Worm (Caenorhabditis elegans) whole organism, young adult: ENCODE results near the gene enu-3.5.

Experiments
- B0019.2 ChIP-seq: fragments of 200-800 bp; sonication (Bioruptor generic); conservative IDR thresholded peaks from 2 replicates; pipeline ENCODE4 v1.3.6; 2022; ENCODE audit warnings: missing genetic modification reagents, missing genetic modification characterization, missing compliant biosample characterization
- Y67H2A.10 ChIP-seq: fragments of 200-800 bp; sonication (Bioruptor generic); conservative IDR thresholded peaks from 2 replicates; pipeline ENCODE4 v1.3.6; 2022; ENCODE audit warnings: missing genetic modification reagents, missing genetic modification characterization, missing compliant biosample characterization
- cebp-1 ChIP-seq, 2 experiments: fragments of 200-800 bp in 1 of 2; sonication (Bioruptor generic) in 1 of 2; sonication (generic microtip) in 1 of 2; IDR thresholded peaks in 1 of 2; optimal IDR thresholded peaks in 1 of 2; 2 replicates each; pipeline versions ENCODE4 v1.3.6 to Lab custom; 2017 to 2022; ENCODE audit warnings: missing compliant biosample characterization in 2 of 2, missing genetic modification characterization in 2 of 2, mild to moderate bottlenecking in 1 of 2, missing genetic modification reagents in 1 of 2, moderate library complexity in 1 of 2
- ceh-100 ChIP-seq: fragments of 200-800 bp; sonication (Bioruptor generic); IDR thresholded peaks from 2 replicates; pipeline ENCODE4 v1.3.6; 2022; ENCODE audit warnings: missing genetic modification reagents, missing genetic modification characterization, missing compliant biosample characterization
- dox-1 ChIP-seq: fragments of 200-800 bp; sonication (Bioruptor generic); IDR thresholded peaks from 2 replicates; pipeline ENCODE4 v1.3.6; 2022; ENCODE audit warnings: missing genetic modification reagents, missing genetic modification characterization, missing compliant biosample characterization
- hmg-1.2 ChIP-seq: fragments of 200-800 bp; sonication (Bioruptor generic); IDR thresholded peaks from 2 replicates; pipeline ENCODE4 v1.3.6; 2022; ENCODE audit warnings: missing genetic modification reagents, missing genetic modification characterization, missing compliant biosample characterization
- mcd-1 ChIP-seq: fragments of 200-800 bp; sonication (Bioruptor generic); IDR thresholded peaks from 2 replicates; pipeline ENCODE4 v1.3.6; 2022; ENCODE audit warnings: missing genetic modification reagents, missing genetic modification characterization, missing compliant biosample characterization
- rcor-1 ChIP-seq: fragments of 200-800 bp; sonication (Bioruptor generic); IDR thresholded peaks from 2 replicates; pipeline ENCODE4 v1.3.6; 2022; ENCODE audit warnings: missing genetic modification reagents, missing genetic modification characterization, missing compliant biosample characterization
- snpc-4 ChIP-seq, 5 experiments: fragments of 150-350 bp in 1 of 5; sonication (generic microtip) in 4 of 5; optimal IDR thresholded peaks; 2 replicates each; lab custom pipeline; 2014 to 2018; ENCODE audit warnings: missing genetic modification characterization in 5 of 5, missing biosample characterization in 3 of 5, antibody characterized with exemption in 2 of 5, mild to moderate bottlenecking in 2 of 5, missing compliant biosample characterization in 2 of 5, missing genotype in 2 of 5, moderate library complexity in 2 of 5, missing genetic modification reagents in 1 of 5

ce11 chrIII:12851034-12851433 is 27.0 kb upstream of the enu-3.5 start:
- no peak for TF ChIP-seq Y67H2A.10
- TF ChIP-seq B0019.2 (GFP tag; lab: Robert Waterston, UW), result no peak
- TF ChIP-seq hmg-1.2, result no peak
- TF ChIP-seq rcor-1 (GFP tag; lab: Robert Waterston, UW), result no peak
- TF ChIP-seq ceh-100 (GFP tag; lab: Robert Waterston, UW), result no peak
- no peak for TF ChIP-seq snpc-4 (GFP tag; optimal IDR thresholded peaks at IDR 0.05; lab: Kevin White, UChicago)
- TF ChIP-seq snpc-4 (tag; optimal IDR thresholded peaks at IDR 0.05; lab: Kevin White, UChicago), result no peak
- no peak for TF ChIP-seq dox-1 (GFP tag; lab: Robert Waterston, UW)
- no peak for TF ChIP-seq mcd-1
- no peak for TF ChIP-seq cebp-1 (GFP tag; IDR thresholded peaks at IDR 0.05; lab: Robert Waterston, UW)
- TF ChIP-seq cebp-1 (tag; optimal IDR thresholded peaks at IDR 0.05; lab: Kevin White, UChicago), result no peak
